Worm (Caenorhabditis elegans) whole organism, young adult: ENCODE measurements around the gene sec-22.
A peak's percentile ranks its signal among the peaks of the same experiment; 100 is the strongest.

Experiments
- B0035.1 ChIP-seq: sonication (generic microtip); optimal IDR thresholded peaks from 2 replicates; lab custom pipeline; 2016; ENCODE audit warnings: missing genetic modification characterization, mild to moderate bottlenecking, missing compliant biosample characterization, missing genotype, missing genetic modification reagents
- C17E4.6 ChIP-seq: fragments of 200-800 bp; sonication (Bioruptor generic); IDR thresholded peaks from 2 replicates; pipeline ENCODE4 v1.3.6; 2022; ENCODE audit warnings: missing genetic modification reagents, missing genetic modification characterization, missing compliant biosample characterization
- K12H6.12 ChIP-seq: fragments of 200-800 bp; sonication (Bioruptor generic); optimal IDR thresholded peaks from 2 replicates; lab custom pipeline; 2018; ENCODE audit warnings: mild to moderate bottlenecking, missing genetic modification characterization, missing compliant biosample characterization
- aptf-3 ChIP-seq: fragments of 200-800 bp; sonication (Bioruptor generic); IDR thresholded peaks from 2 replicates; pipeline ENCODE4 v1.3.6; 2022; ENCODE audit warnings: missing genetic modification characterization, missing compliant biosample characterization
- atf-7 ChIP-seq: sonication (generic microtip); optimal IDR thresholded peaks from 2 replicates; lab custom pipeline; 2017; ENCODE audit warnings: mild to moderate bottlenecking, missing genetic modification characterization, missing compliant biosample characterization
- attf-5 ChIP-seq: fragments of 200-800 bp; sonication (Bioruptor generic); optimal IDR thresholded peaks from 2 replicates; lab custom pipeline; 2018; ENCODE audit warnings: mild to moderate bottlenecking, missing genetic modification characterization, missing compliant biosample characterization
- bed-2 ChIP-seq: fragments of 200-800 bp; sonication (Bioruptor generic); IDR thresholded peaks from 2 replicates; pipeline ENCODE4 v1.3.6; 2022; ENCODE audit warnings: missing genetic modification reagents, missing genetic modification characterization, missing compliant biosample characterization
- ccch-3 ChIP-seq: fragments of 200-800 bp; sonication (Bioruptor generic); optimal IDR thresholded peaks from 2 replicates; lab custom pipeline; 2018; ENCODE audit warnings: mild to moderate bottlenecking, missing genetic modification characterization, missing compliant biosample characterization
- cebp-1 ChIP-seq, 2 experiments: fragments of 200-800 bp in 1 of 2; sonication (Bioruptor generic) in 1 of 2; sonication (generic microtip) in 1 of 2; IDR thresholded peaks in 1 of 2; optimal IDR thresholded peaks in 1 of 2; 2 replicates each; pipeline versions ENCODE4 v1.3.6 to Lab custom; 2017 to 2022; ENCODE audit warnings: missing compliant biosample characterization in 2 of 2, missing genetic modification characterization in 2 of 2, mild to moderate bottlenecking in 1 of 2, missing genetic modification reagents in 1 of 2, moderate library complexity in 1 of 2
- ceh-27 ChIP-seq: fragments of 200-800 bp; sonication (Bioruptor generic); optimal IDR thresholded peaks from 2 replicates; lab custom pipeline; 2018; ENCODE audit warnings: mild to moderate bottlenecking, missing genetic modification characterization, moderate library complexity, missing compliant biosample characterization
- ceh-40 ChIP-seq: fragments of 200-800 bp; sonication (Bioruptor generic); IDR thresholded peaks from 2 replicates; pipeline ENCODE4 v1.3.6; 2022; ENCODE audit warnings: missing genetic modification characterization, missing compliant biosample characterization
- dox-1 ChIP-seq: fragments of 200-800 bp; sonication (Bioruptor generic); IDR thresholded peaks from 2 replicates; pipeline ENCODE4 v1.3.6; 2022; ENCODE audit warnings: missing genetic modification reagents, missing genetic modification characterization, missing compliant biosample characterization
- dpff-1 ChIP-seq: sonication (generic microtip); optimal IDR thresholded peaks from 2 replicates; lab custom pipeline; 2017; ENCODE audit warnings: mild to moderate bottlenecking, missing genetic modification characterization, missing compliant biosample characterization
- egl-18 ChIP-seq: fragments of 200-800 bp; sonication (Bioruptor generic); IDR thresholded peaks from 2 replicates; pipeline ENCODE4 v1.3.6; 2022; ENCODE audit warnings: missing genetic modification reagents, missing genetic modification characterization, missing compliant biosample characterization
- egrh-3 ChIP-seq: fragments of 200-800 bp; sonication (Bioruptor generic); IDR thresholded peaks from 2 replicates; pipeline ENCODE4 v1.3.6; 2022; ENCODE audit warnings: missing genetic modification reagents, missing genetic modification characterization, missing compliant biosample characterization
- hmg-1.2 ChIP-seq: fragments of 200-800 bp; sonication (Bioruptor generic); IDR thresholded peaks from 2 replicates; pipeline ENCODE4 v1.3.6; 2022; ENCODE audit warnings: missing genetic modification reagents, missing genetic modification characterization, missing compliant biosample characterization
- hmg-20 ChIP-seq: fragments of 200-800 bp; sonication (Bioruptor generic); IDR thresholded peaks from 2 replicates; pipeline ENCODE4 v1.3.6; 2022; ENCODE audit warnings: missing genetic modification reagents, missing genetic modification characterization, missing compliant biosample characterization
- hrde-1 ChIP-seq: sonication (generic microtip); optimal IDR thresholded peaks from 2 replicates; lab custom pipeline; 2016; ENCODE audit warnings: missing genetic modification characterization, mild to moderate bottlenecking, missing compliant biosample characterization, moderate library complexity, missing genotype, missing genetic modification reagents, borderline replicate concordance
- lag-1 ChIP-seq: fragments of 200-800 bp; sonication (Bioruptor generic); IDR thresholded peaks from 2 replicates; pipeline ENCODE4 v1.3.6; 2022; ENCODE audit warnings: missing genetic modification reagents, missing genetic modification characterization, missing compliant biosample characterization
- let-607 ChIP-seq, 2 experiments: fragments of 200-800 bp in 1 of 2; sonication (Bioruptor generic) in 1 of 2; sonication (generic microtip) in 1 of 2; optimal IDR thresholded peaks; 2 replicates each; lab custom pipeline; 2016 to 2018; ENCODE audit warnings: mild to moderate bottlenecking in 2 of 2, missing compliant biosample characterization in 2 of 2, missing genetic modification characterization in 2 of 2, moderate library complexity in 2 of 2, missing genotype in 1 of 2
- lin-35 ChIP-seq, 3 experiments: fragments of 150-350 bp in 2 of 3; sonication (generic microtip) in 1 of 3; optimal IDR thresholded peaks; 2 replicates each; lab custom pipeline; 2014 to 2018; ENCODE audit warnings: missing biosample characterization in 3 of 3, missing genetic modification characterization in 3 of 3, missing genetic modification reagents in 3 of 3
- lin-40 ChIP-seq: sonication (generic microtip); optimal IDR thresholded peaks from 2 replicates; lab custom pipeline; 2016; ENCODE audit warnings: missing genetic modification characterization, mild to moderate bottlenecking, missing compliant biosample characterization, missing genotype, missing genetic modification reagents
- madf-10 ChIP-seq: sonication (generic microtip); optimal IDR thresholded peaks from 2 replicates; lab custom pipeline; 2016; ENCODE audit warnings: mild to moderate bottlenecking, missing genetic modification characterization, missing compliant biosample characterization
- madf-6 ChIP-seq: fragments of 200-800 bp; sonication (Bioruptor generic); IDR thresholded peaks from 2 replicates; pipeline ENCODE4 v1.3.6; 2022; ENCODE audit warnings: missing genetic modification reagents, missing genetic modification characterization, missing compliant biosample characterization
- mcd-1 ChIP-seq: fragments of 200-800 bp; sonication (Bioruptor generic); IDR thresholded peaks from 2 replicates; pipeline ENCODE4 v1.3.6; 2022; ENCODE audit warnings: missing genetic modification reagents, missing genetic modification characterization, missing compliant biosample characterization
- nfya-2 ChIP-seq: fragments of 200-800 bp; sonication (Bioruptor generic); IDR thresholded peaks from 2 replicates; pipeline ENCODE4 v1.3.6; 2022; ENCODE audit warnings: missing genetic modification reagents, missing genetic modification characterization, missing compliant biosample characterization
- nfyb-1 ChIP-seq: fragments of 200-800 bp; sonication (Bioruptor generic); IDR thresholded peaks from 2 replicates; pipeline ENCODE4 v1.3.6; 2022; ENCODE audit warnings: missing genetic modification reagents, missing genetic modification characterization, missing compliant biosample characterization
- nhr-80 ChIP-seq: sonication (generic microtip); optimal IDR thresholded peaks from 2 replicates; lab custom pipeline; 2016; ENCODE audit warnings: missing genetic modification characterization, missing compliant biosample characterization
- pbrm-1 ChIP-seq: fragments of 200-800 bp; sonication (Bioruptor generic); IDR thresholded peaks from 2 replicates; pipeline ENCODE4 v1.3.6; 2022; ENCODE audit warnings: missing genetic modification reagents, missing genetic modification characterization, missing compliant biosample characterization
- rec-8 ChIP-seq, 2 experiments: sonication (generic microtip); optimal IDR thresholded peaks; 2 replicates each; lab custom pipeline; 2016; ENCODE audit warnings: mild to moderate bottlenecking in 2 of 2, missing genetic modification characterization in 2 of 2, missing genetic modification reagents in 2 of 2, missing genotype in 2 of 2, missing biosample characterization in 1 of 2, missing compliant biosample characterization in 1 of 2, moderate library complexity in 1 of 2
- repo-1 ChIP-seq: sonication (generic microtip); optimal IDR thresholded peaks from 2 replicates; lab custom pipeline; 2017; ENCODE audit warnings: mild to moderate bottlenecking, missing genetic modification characterization, missing compliant biosample characterization
- sdz-38 ChIP-seq: sonication (generic microtip); optimal IDR thresholded peaks from 2 replicates; lab custom pipeline; 2016; ENCODE audit warnings: missing genotype, missing genetic modification characterization, missing compliant biosample characterization
- snpc-3.4 ChIP-seq: sonication (generic microtip); optimal IDR thresholded peaks from 2 replicates; lab custom pipeline; 2017; ENCODE audit warnings: missing genetic modification characterization, mild to moderate bottlenecking, missing compliant biosample characterization, antibody characterized with exemption, moderate library complexity, missing genotype, missing genetic modification reagents
- snpc-4 ChIP-seq, 5 experiments: fragments of 150-350 bp in 1 of 5; sonication (generic microtip) in 4 of 5; optimal IDR thresholded peaks; 2 replicates each; lab custom pipeline; 2014 to 2018; ENCODE audit warnings: missing genetic modification characterization in 5 of 5, missing biosample characterization in 3 of 5, antibody characterized with exemption in 2 of 5, mild to moderate bottlenecking in 2 of 5, missing compliant biosample characterization in 2 of 5, missing genotype in 2 of 5, moderate library complexity in 2 of 5, missing genetic modification reagents in 1 of 5
- tbp1 ChIP-seq: fragments of 200-800 bp; sonication (Bioruptor generic); optimal IDR thresholded peaks from 2 replicates; lab custom pipeline; 2018; ENCODE audit warnings: mild to moderate bottlenecking, missing genetic modification characterization, missing compliant biosample characterization
- zfh-2 ChIP-seq: fragments of 200-800 bp; sonication (Bioruptor generic); conservative IDR thresholded peaks from 2 replicates; pipeline ENCODE4 v1.3.6; 2022; ENCODE audit warnings: missing genetic modification reagents, missing genetic modification characterization, missing compliant biosample characterization
- zim-3 ChIP-seq: sonication (generic microtip); optimal IDR thresholded peaks from 2 replicates; lab custom pipeline; 2017; ENCODE audit warnings: mild to moderate bottlenecking, missing genetic modification characterization, moderate library complexity, missing compliant biosample characterization

sec-22 gene

DNA sequence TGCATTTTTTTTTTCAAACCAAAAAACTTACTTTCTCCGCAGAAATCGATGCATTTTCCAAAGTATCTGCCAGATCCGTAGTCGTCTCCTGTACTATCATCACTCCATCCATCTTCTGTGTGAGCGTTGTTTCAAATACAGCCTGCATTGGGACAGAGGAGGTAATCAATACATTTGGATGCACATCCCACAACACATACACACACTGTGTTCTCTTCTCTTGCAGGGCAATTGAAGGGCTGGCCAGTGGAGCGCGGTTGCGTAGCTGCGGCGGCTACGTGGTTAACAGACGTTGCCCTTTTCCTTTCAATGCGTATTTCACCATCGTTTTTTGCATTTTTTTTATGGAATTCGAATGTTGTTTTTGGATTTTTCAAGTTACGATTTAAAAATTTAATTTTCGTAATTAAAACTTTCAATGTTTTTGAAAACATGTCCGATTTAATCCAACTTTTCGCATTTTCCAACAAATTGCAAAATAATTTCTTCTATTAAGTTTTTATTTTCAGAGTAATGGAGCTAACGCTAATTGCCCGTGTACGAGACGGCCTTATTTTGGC, at the start of gene sec-22, which contains the start of gene stau-1:
TSS of gene sec-22 (plus strand) at position 510 of the 560 bp plus-strand sequence.
TSS of gene stau-1 (minus strand) at position 248 of the 560 bp plus-strand sequence.
- TF ChIP-seq let-607 (tag; optimal IDR thresholded peaks at IDR 0.05; lab: Kevin White, UChicago) (peak; percentile 55 to 83), nfyb-1 (no peak), repo-1 (no peak), attf-5 (GFP tag; lab: Kevin White, UChicago) (peak; percentile 44), C17E4.6 (GFP tag; lab: Robert Waterston, UW) (no peak), ceh-27 (GFP tag; lab: Kevin White, UChicago) (peak; percentile 14), cebp-1 (GFP tag; IDR thresholded peaks at IDR 0.05; lab: Robert Waterston, UW) (0 out of 2 replicates have a peak, but pooled peaks have one; percentile 29), cebp-1 (tag; optimal IDR thresholded peaks at IDR 0.05; lab: Kevin White, UChicago) (peak; percentile 52), hmg-1.2 (peak; percentile 27; the same call in 1 of the 2 replicates), nhr-80 (tag; lab: Kevin White, UChicago) (peak; percentile 38), snpc-4 (GFP tag; optimal IDR thresholded peaks at IDR 0.05; lab: Kevin White, UChicago) (no peak), snpc-4 (tag; optimal IDR thresholded peaks at IDR 0.05; lab: Kevin White, UChicago) (peak in 1 of 4 experiments; percentile 23), mcd-1 (peak; percentile 66; the same call in 1 of the 2 replicates)

DNA sequence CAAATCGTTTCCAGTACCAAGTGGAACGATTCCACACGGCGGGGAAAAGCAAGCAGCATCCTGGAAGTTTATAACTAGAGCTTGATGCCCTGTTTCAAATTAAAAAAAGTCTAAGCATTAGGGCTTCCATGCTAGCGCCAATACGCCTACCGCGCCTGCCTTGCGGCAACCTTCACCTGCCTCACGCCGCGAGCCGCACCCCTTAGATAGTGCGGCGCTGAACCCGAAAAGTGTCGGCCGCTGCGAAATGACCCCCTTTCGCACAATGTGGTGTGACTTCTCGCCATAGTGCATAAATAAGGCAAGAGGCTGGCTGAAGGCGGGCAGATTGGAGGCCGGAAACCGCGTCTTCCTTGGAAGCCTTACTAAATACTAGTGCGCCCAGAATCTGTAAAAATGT, 48.9 kb upstream of the sec-22 start:
- TF ChIP-seq snpc-4 (GFP tag; optimal IDR thresholded peaks at IDR 0.05; lab: Kevin White, UChicago) = peak; percentile 61
- peak; percentile 37 to 87 (median 72) for TF ChIP-seq snpc-4 (tag; optimal IDR thresholded peaks at IDR 0.05; lab: Kevin White, UChicago)
- TF ChIP-seq bed-2 = no peak
- peak; percentile 90 for TF ChIP-seq zfh-2 (GFP tag; lab: Robert Waterston, UW)
- peak; percentile 37 for TF ChIP-seq zim-3 (tag; lab: Kevin White, UChicago)
- no peak for TF ChIP-seq lin-40
- 0 out of 2 replicates have a peak, but pooled peaks have one; percentile 11 for TF ChIP-seq egl-18 (GFP tag; lab: Robert Waterston, UW)
- TF ChIP-seq dox-1 = 0 out of 2 replicates have a peak, but pooled peaks have one; percentile 20
- no peak for TF ChIP-seq dpff-1
- TF ChIP-seq mcd-1 = 0 out of 2 replicates have a peak, but pooled peaks have one; percentile 16
- TF ChIP-seq nfya-2 (GFP tag; lab: Robert Waterston, UW) = 0 out of 2 replicates have a peak, but pooled peaks have one; percentile 43

DNA sequence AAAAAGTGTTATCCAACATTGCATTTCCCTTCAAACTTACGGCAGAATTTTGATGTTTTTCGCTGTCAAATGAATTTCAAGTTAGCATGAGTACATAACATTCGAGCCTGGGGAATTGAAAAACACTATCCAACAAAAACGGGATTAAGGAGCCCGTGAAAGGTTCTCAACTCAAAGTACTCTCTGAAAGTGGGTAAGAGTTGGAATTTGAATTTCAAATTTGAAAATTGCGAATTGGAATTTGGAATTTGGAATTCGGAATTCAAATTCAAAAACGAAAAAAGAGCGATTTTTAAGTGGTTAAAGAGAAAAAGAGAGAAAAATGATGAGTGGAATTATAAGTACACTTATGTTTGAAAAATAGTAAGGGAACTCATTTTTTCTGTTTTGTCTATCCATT, 44.1 kb upstream of the sec-22 start, which contains the start of the genes C09E10.3 and dgk-1:
TSS of gene C09E10.3 (minus strand) at position 101 of the 400 bp plus-strand sequence.
TSS of gene dgk-1 (minus strand) at position 183 of the 400 bp plus-strand sequence.
- no peak for TF ChIP-seq aptf-3 (GFP tag; lab: Robert Waterston, UW)
- no peak for TF ChIP-seq dpff-1
- TF ChIP-seq ccch-3 (GFP tag; lab: Kevin White, UChicago) = no peak
- TF ChIP-seq hrde-1 = no peak
- TF ChIP-seq snpc-3.4 = no peak
- no peak for TF ChIP-seq madf-6 (GFP tag; lab: Robert Waterston, UW)
- no peak for TF ChIP-seq rec-8 (tag; optimal IDR thresholded peaks at IDR 0.05; lab: Kevin White, UChicago)
- no peak for TF ChIP-seq sdz-38 (tag; lab: Kevin White, UChicago)
- no peak for TF ChIP-seq lag-1 (GFP tag; lab: Robert Waterston, UW)
- TF ChIP-seq, all 124 proteins: peak for 0

DNA sequence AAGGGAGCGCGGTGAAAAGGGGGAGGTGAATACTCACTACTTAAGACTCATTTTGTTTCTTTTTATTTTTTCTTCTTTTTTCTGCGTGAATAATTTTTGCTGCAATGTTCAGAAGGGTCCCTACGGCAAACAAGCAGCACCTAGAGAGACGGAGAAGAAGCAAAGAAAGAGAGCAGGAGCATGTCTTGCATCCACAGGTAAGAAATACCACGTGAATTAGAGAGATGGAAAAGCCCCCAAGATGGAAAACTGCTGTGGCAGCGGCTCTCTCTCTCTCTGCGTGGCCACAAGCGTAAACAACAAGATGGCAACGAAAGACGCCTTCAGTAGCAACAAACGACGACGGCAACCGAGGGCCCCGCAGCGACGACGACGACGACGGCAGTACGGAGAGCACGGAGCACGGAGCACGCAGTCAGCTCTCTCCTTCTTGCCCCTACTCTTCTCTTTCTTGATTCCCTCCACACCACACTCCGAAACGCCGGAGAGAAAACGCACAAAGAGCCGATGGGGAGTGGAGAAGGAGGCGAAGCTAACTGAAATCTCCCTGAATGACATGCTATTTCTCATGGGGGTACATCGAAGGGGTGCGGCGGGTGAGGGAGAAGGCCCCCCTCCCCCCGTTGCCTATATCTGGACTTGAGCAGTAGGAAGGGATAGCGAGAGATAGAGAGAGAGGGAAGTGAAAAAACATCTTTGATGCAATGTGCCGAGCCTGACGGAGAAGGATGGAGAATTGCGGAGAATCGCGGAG, 42.5 kb upstream of the sec-22 start:
- TF ChIP-seq egrh-3 (GFP tag; lab: Robert Waterston, UW) = peak; percentile 47; the same call in 1 of the 2 replicates
- TF ChIP-seq zfh-2 (GFP tag; lab: Robert Waterston, UW) = peak; percentile 95
- 0 out of 2 replicates have a peak, but pooled peaks have one; percentile 14 for TF ChIP-seq pbrm-1 (GFP tag; lab: Robert Waterston, UW)
- TF ChIP-seq B0035.1 (tag; lab: Kevin White, UChicago) = peak; percentile 20
- TF ChIP-seq tbp1 (GFP tag; lab: Kevin White, UChicago) = no peak
- no peak for TF ChIP-seq snpc-4 (GFP tag; optimal IDR thresholded peaks at IDR 0.05; lab: Kevin White, UChicago)
- TF ChIP-seq snpc-4 (tag; optimal IDR thresholded peaks at IDR 0.05; lab: Kevin White, UChicago) = peak in 2 of 4 experiments; percentile 37 to 41
- TF ChIP-seq ceh-40 (GFP tag; lab: Robert Waterston, UW) = no peak
- TF ChIP-seq atf-7 (tag; lab: Kevin White, UChicago) = peak; percentile 11
- peak; percentile 48 for TF ChIP-seq lin-40
- peak in 1 of 3 experiments; percentile 40 for TF ChIP-seq lin-35 (GFP tag; optimal IDR thresholded peaks at IDR 0.05; lab: Kevin White, UChicago)
- peak; percentile 43 for TF ChIP-seq ceh-27 (GFP tag; lab: Kevin White, UChicago)
- TF ChIP-seq K12H6.12 (tag; lab: Kevin White, UChicago) = peak; percentile 86
- peak; percentile 69 for TF ChIP-seq madf-10 (tag; lab: Kevin White, UChicago)
- TF ChIP-seq hmg-20 (GFP tag; lab: Robert Waterston, UW) = peak; percentile 53; the same call in 1 of the 2 replicates
- no peak for TF ChIP-seq dpff-1
